Fruit fly (Drosophila melanogaster) whole organism, adult: Measurements from ENCODE around the gene shv.

ENCODE experiments used
- CG11617 ChIP-seq: fragments of 200-800 bp; sonication (Bioruptor generic); optimal IDR thresholded peaks from 2 replicates; lab custom pipeline; 2017; ENCODE audit warnings: mild to moderate bottlenecking, missing biosample characterization, missing genetic modification reagents, missing genetic modification characterization
- cic ChIP-seq: fragments of 200-800 bp; sonication (Bioruptor generic); optimal IDR thresholded peaks from 2 replicates; lab custom pipeline; 2017; ENCODE audit warnings: missing biosample characterization, mild to moderate bottlenecking, missing genetic modification characterization, moderate library complexity

- TF ChIP-seq cic (GFP tag; lab: Kevin White, UChicago) (no peak), CG11617 (GFP tag; lab: Kevin White, UChicago) (no peak)
Observed at dm6 chr2L:439339-439738, 13.6 kb upstream of the shv start.
